Worm (Caenorhabditis elegans): ENCODE results near the gene F16G10.2.

Gene F16G10.2

ce11 chrII:2374973-2375372, at the start of gene F16G10.2:
TSS of gene F16G10.2 (plus strand) at chrII:2375273.
- TF ChIP-seq F16B12.6 (tag; optimal IDR thresholded peaks at IDR 0.05) (no peak), alr-1 (tag; optimal IDR thresholded peaks at IDR 0.05; ENCODE audit: borderline replicate concordance) (no peak), C34B4.2 (tag; optimal IDR thresholded peaks at IDR 0.05) (no peak)

DNA sequence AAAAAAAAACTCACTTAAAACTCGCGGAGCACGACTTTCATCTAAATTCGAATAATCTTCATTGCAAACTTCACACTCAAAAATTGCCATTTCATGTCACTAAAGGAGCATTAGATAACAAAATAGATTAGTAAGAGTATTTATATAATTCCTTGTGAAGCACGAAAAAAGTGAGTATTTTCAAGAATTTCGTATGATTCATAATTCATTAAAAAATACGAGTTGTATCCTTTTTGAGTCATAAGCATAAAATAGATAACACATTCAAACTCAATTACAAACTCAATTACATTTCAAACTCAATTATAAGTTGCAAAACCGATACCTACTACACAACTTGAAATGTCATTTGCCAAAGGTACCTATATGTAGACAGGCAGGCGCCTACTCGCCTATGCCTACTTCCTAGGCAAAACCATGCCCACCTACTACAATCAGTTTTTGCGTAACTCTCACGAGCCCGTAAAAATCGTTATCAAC, 46.1 kb upstream of the F16G10.2 start, which contains the start of the genes ZK1240.8 and ZK1240.1:
Gene ZK1240.8 (minus strand): TSS at position 101 of the 480 bp plus-strand sequence.
Gene ZK1240.1 (plus strand): TSS at position 430 of the 480 bp plus-strand sequence.
- TF ChIP-seq rnt-1 (tag; optimal IDR thresholded peaks at IDR 0.05): no peak
- TF ChIP-seq elt-2 (tag; optimal IDR thresholded peaks at IDR 0.05): peak; percentile 5

ce11 chrII:2330462-2330861, 44.6 kb upstream of the F16G10.2 start:
- no peak for TF ChIP-seq snpc-4 (tag; optimal IDR thresholded peaks at IDR 0.05)
- TF ChIP-seq vab-15 (tag; optimal IDR thresholded peaks at IDR 0.05): no peak
- no peak for TF ChIP-seq mef-2 (tag; optimal IDR thresholded peaks at IDR 0.05)
- TF ChIP-seq fkh-10 (GFP tag; optimal IDR thresholded peaks at IDR 0.05): no peak
- no peak for TF ChIP-seq zip-4 (GFP tag; optimal IDR thresholded peaks at IDR 0.05)
- no peak for TF ChIP-seq tbx-2 (tag; optimal IDR thresholded peaks at IDR 0.05)
- no peak for TF ChIP-seq nhr-19 (GFP tag; conservative IDR thresholded peaks at IDR 0.05)
- TF ChIP-seq lin-13 (GFP tag; optimal IDR thresholded peaks at IDR 0.05): no peak
- no peak for TF ChIP-seq grh-1 (GFP tag; IDR thresholded peaks at IDR 0.05)
- no peak for TF ChIP-seq ets-5 (GFP tag; IDR thresholded peaks at IDR 0.05)

ce11 chrII:2332220-2332619, 42.9 kb upstream of the F16G10.2 start, which contains the start of gene F43C11.8:
TSS of gene F43C11.8 (plus strand) at chrII:2332520.
- TF ChIP-seq pax-3 (tag; optimal IDR thresholded peaks at IDR 0.05): no peak
- no peak for TF ChIP-seq unc-98 (GFP tag; IDR thresholded peaks at IDR 0.05)
- TF ChIP-seq nhr-237 (tag; optimal IDR thresholded peaks at IDR 0.05): no peak
- TF ChIP-seq sup-37 (GFP tag; optimal IDR thresholded peaks at IDR 0.05): no peak
- TF ChIP-seq C34B4.2 (tag; optimal IDR thresholded peaks at IDR 0.05): no peak
- TF ChIP-seq unc-30 (tag; optimal IDR thresholded peaks at IDR 0.05): no peak
- TF ChIP-seq nhr-84 (tag; optimal IDR thresholded peaks at IDR 0.05): no peak
- no peak for TF ChIP-seq nhr-76 (tag; optimal IDR thresholded peaks at IDR 0.05)
- no peak for TF ChIP-seq aha-1 (tag; optimal IDR thresholded peaks at IDR 0.05)
- no peak for TF ChIP-seq nhr-71 (tag; optimal IDR thresholded peaks at IDR 0.05)
- no peak for TF ChIP-seq mdl-1 (tag; optimal IDR thresholded peaks at IDR 0.05)
- no peak for TF ChIP-seq fos-1 (tag; optimal IDR thresholded peaks at IDR 0.05)
- TF ChIP-seq unc-86 (tag; optimal IDR thresholded peaks at IDR 0.05): no peak

- peak; percentile 30 for TF ChIP-seq nhr-20 (tag; optimal IDR thresholded peaks at IDR 0.05)
- TF ChIP-seq pax-3 (tag; optimal IDR thresholded peaks at IDR 0.05): no peak
- TF ChIP-seq lin-35 (GFP tag; optimal IDR thresholded peaks at IDR 0.05): peak in 1 of 2 experiments; percentile 20
- peak; percentile 9 for TF ChIP-seq nhr-71 (tag; optimal IDR thresholded peaks at IDR 0.05)
- TF ChIP-seq elt-2 (tag; optimal IDR thresholded peaks at IDR 0.05): peak; percentile 73
- TF ChIP-seq efl-1 (optimal IDR thresholded peaks at IDR 0.05): no peak
- peak in 1 of 2 experiments; percentile 71 for TF ChIP-seq efl-1 (GFP tag; optimal IDR thresholded peaks at IDR 0.05 in 1 of 2)
- TF ChIP-seq unc-62 (GFP tag; optimal IDR thresholded peaks at IDR 0.05): no peak
- no peak for TF ChIP-seq nhr-28 (tag; optimal IDR thresholded peaks at IDR 0.05)
- TF ChIP-seq skn-1 (tag; optimal IDR thresholded peaks at IDR 0.05): no peak
Observed at ce11 chrII:2335572-2335971, 39.5 kb upstream of the F16G10.2 start, which contains the start of gene F43C11.7. TSS of gene F43C11.7 (plus strand) at chrII:2335897.

DNA sequence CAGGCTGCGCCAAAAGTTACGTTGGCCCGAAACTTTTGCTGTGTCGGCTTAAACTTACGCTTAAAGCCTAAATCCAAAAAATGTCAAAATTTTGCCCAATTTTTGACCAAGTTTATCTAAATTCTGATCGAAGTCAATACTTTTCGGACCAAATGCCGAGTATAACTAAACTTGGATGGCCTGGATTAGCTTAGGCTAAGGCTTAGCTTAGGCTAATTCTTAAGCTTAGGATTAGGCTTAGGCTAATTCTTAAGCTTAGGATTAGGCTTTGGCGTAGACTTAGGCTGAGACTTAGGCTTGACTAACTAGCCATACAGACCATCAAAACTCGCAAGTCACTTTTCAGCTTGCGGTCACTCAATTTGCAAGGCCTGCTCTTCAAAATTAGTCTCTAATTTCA, 38.9 kb upstream of the F16G10.2 start:
- TF ChIP-seq tlp-1 (tag; optimal IDR thresholded peaks at IDR 0.05): no peak
- no peak for TF ChIP-seq sox-4 (tag; optimal IDR thresholded peaks at IDR 0.05)
- no peak for TF ChIP-seq lsy-2 (tag; optimal IDR thresholded peaks at IDR 0.05)

Data from whole organism, L1 larva.